Fruit fly (Drosophila melanogaster): Measurements from ENCODE around the gene Hsp67Bc.

The Hsp67Bc gene

dm6 chr3L:9401354-9402156 lies 29.3 kb upstream of the Hsp67Bc start:
- TF ChIP-seq pan (optimal IDR thresholded peaks at IDR 0.05), result no peak
- TF ChIP-seq EcR (GFP tag; optimal IDR thresholded peaks at IDR 0.05), result no peak
- no peak for TF ChIP-seq usp (GFP tag; optimal IDR thresholded peaks at IDR 0.05)
- TF ChIP-seq CG8478 (optimal IDR thresholded peaks at IDR 0.05), result peak; percentile 48

DNA sequence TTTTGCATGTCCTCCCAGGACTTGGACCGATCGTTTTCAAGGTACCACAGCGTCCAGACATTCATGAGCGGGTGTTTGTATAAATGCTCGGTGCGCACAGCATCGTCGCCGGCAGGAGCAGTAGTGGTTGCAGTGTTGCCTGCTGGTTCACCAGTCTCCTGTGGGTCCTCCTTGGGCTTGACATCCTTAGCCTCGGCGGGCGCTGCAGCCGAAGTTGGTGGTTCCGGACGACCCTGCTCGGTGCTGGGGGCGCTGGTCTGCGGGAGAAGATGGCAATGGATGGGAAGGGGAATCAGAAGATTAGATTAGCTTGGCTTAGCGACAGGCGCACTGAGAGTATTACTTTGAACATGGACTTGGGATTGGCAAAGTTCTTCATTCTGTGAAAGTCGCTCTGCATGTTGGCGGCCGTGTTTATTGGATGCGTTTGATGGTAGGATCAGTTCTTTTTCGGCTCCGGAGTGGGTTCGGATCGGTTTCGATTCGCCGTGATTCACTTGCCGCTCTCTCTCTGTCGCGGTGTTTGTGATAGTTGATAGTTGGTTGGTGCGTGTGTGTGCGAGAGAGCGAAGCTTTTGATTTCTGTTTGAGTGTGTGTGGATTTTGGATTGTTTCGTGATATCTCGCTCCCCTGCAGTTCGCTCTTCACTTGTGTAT lies 28.5 kb upstream of the Hsp67Bc start:
- TF ChIP-seq pan (optimal IDR thresholded peaks at IDR 0.05) (no peak), EcR (GFP tag; optimal IDR thresholded peaks at IDR 0.05) (no peak), usp (GFP tag; optimal IDR thresholded peaks at IDR 0.05) (no peak), Dll (optimal IDR thresholded peaks at IDR 0.05) (no peak), psq (optimal IDR thresholded peaks at IDR 0.05) (no peak), CG8478 (optimal IDR thresholded peaks at IDR 0.05) (no peak)

DNA sequence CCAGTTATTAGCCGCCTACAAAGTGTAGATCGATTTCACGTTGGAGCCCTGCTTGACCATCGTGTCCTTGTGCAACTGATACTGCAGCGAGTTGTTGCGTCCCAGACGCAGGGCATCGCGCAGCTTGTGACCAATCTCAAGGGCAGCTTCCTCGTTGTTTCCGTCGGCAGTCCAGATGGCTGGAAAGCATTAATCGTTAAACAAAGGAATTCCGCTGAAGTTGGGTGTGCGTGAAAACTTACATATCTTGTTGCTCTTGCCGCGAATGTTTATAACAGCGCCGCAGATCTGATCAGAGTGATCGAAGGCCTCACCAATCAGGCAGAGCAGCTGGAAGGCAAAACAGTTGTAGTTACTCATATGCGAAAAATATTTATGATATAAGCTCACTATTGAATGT lies 27.6 kb upstream of the Hsp67Bc start:
- TF ChIP-seq EcR (GFP tag; optimal IDR thresholded peaks at IDR 0.05) (no peak), Dll (optimal IDR thresholded peaks at IDR 0.05) (no peak), psq (optimal IDR thresholded peaks at IDR 0.05) (no peak), usp (GFP tag; optimal IDR thresholded peaks at IDR 0.05) (no peak), pan (optimal IDR thresholded peaks at IDR 0.05) (no peak), CG8478 (optimal IDR thresholded peaks at IDR 0.05) (no peak)

DNA sequence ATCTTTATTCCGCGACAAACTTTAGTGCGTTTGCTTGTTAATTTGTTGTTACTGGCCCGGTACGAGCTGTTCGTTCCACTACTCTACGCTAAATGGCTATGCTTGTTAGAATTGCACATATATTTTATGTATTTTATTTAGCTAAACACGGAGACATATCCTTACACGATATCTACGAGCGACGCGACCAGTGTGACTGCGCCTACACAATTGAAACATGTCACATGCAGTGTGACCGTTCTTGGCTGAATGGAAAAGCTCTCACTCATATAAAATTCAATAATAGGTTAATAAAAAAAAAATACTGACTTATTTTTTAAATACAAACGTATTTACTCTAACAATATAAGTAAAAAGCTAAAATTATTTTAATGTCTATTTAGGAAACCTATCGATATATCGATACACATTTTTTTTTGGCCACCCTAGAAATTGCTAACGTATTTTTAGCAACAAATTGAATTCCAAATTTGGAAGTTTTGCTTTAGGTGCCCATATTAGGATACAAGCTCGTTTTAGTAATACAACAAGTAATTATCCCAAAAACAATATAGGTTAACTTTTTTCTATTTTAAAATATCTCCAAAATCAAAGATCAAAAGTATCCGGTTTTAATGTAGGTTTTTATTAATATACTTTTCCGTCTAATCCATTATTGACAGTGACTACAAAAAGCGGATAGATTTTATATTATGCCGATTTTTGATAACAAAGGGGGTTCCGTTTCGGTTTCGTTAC lies 26.9 kb upstream of the Hsp67Bc start, which contains the start of gene CG4080:
Gene CG4080, minus strand, starts transcription at position 215 of the 738 bp plus-strand sequence.
- TF ChIP-seq psq (optimal IDR thresholded peaks at IDR 0.05), result no peak
- no peak for TF ChIP-seq CG8478 (optimal IDR thresholded peaks at IDR 0.05)
- no peak for TF ChIP-seq Dll (optimal IDR thresholded peaks at IDR 0.05)
- no peak for TF ChIP-seq pan (optimal IDR thresholded peaks at IDR 0.05)
- no peak for TF ChIP-seq usp (GFP tag; optimal IDR thresholded peaks at IDR 0.05)
- TF ChIP-seq EcR (GFP tag; optimal IDR thresholded peaks at IDR 0.05), result no peak

- TF ChIP-seq EcR (GFP tag; optimal IDR thresholded peaks at IDR 0.05), result peak in 1 of 2 experiments; percentile 56
- TF ChIP-seq usp (GFP tag; optimal IDR thresholded peaks at IDR 0.05), result no peak
- TF ChIP-seq Dll (optimal IDR thresholded peaks at IDR 0.05), result no peak
- no peak for TF ChIP-seq psq (optimal IDR thresholded peaks at IDR 0.05)
- TF ChIP-seq pan (optimal IDR thresholded peaks at IDR 0.05), result no peak
Measured at dm6 chr3L:9398435-9398981, 26.2 kb upstream of the Hsp67Bc start.

- no peak for TF ChIP-seq Dll (optimal IDR thresholded peaks at IDR 0.05)
- no peak for TF ChIP-seq CG8478 (optimal IDR thresholded peaks at IDR 0.05)
- no peak for TF ChIP-seq EcR (GFP tag; optimal IDR thresholded peaks at IDR 0.05)
- no peak for TF ChIP-seq usp (GFP tag; optimal IDR thresholded peaks at IDR 0.05)
- TF ChIP-seq pan (optimal IDR thresholded peaks at IDR 0.05), result no peak
- TF ChIP-seq psq (optimal IDR thresholded peaks at IDR 0.05), result no peak
Measured at dm6 chr3L:9398028-9398427, 25.7 kb upstream of the Hsp67Bc start.

DNA sequence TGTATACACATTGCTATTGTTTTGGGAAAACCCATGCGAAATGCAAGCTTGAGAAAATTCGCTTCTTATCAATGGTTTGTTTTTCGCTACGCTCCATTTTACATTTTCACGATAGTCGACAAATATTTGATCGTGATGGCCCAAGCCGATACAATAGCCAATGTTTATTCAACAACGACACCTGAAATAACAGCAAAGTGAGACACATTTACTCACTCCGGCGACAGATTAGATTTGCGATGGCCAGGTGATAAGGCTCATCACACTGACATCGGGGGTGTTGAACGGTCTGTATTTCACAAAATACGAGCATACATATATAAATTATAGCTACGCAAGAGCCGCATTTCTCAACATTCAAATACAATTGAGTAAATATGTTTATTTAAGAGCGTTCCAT lies 24.9 kb upstream of the Hsp67Bc start:
- no peak for TF ChIP-seq Dll (optimal IDR thresholded peaks at IDR 0.05)
- TF ChIP-seq EcR (GFP tag; optimal IDR thresholded peaks at IDR 0.05), result no peak
- TF ChIP-seq CG8478 (optimal IDR thresholded peaks at IDR 0.05), result no peak
- TF ChIP-seq pan (optimal IDR thresholded peaks at IDR 0.05), result no peak
- no peak for TF ChIP-seq psq (optimal IDR thresholded peaks at IDR 0.05)
- TF ChIP-seq usp (GFP tag; optimal IDR thresholded peaks at IDR 0.05), result no peak

DNA sequence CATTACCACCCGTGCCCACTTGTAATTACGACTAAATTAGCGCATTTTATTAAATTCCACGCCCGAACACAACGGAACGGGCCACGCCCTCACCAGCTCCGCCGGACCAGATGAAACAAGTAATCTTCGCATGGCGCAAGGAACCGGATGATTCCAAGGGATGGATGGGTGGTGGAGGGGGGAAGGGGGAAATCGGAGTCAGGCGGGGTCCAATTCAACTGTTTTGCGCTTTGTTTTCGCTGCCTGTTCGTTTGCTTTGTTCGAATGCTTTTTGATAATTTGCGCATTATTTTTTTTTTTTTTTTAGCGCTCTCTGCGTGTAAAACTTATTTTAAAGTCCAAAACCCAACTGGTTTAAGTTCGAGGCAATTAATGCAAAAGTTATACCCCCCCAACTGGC lies 24.4 kb upstream of the Hsp67Bc start:
- TF ChIP-seq pan (optimal IDR thresholded peaks at IDR 0.05) (no peak), psq (optimal IDR thresholded peaks at IDR 0.05) (no peak), usp (GFP tag; optimal IDR thresholded peaks at IDR 0.05) (no peak), CG8478 (optimal IDR thresholded peaks at IDR 0.05) (no peak), Dll (optimal IDR thresholded peaks at IDR 0.05) (no peak), EcR (GFP tag; optimal IDR thresholded peaks at IDR 0.05) (no peak)

- TF ChIP-seq EcR (GFP tag; optimal IDR thresholded peaks at IDR 0.05) (no peak), usp (GFP tag; optimal IDR thresholded peaks at IDR 0.05) (no peak), Dll (optimal IDR thresholded peaks at IDR 0.05) (no peak), pan (optimal IDR thresholded peaks at IDR 0.05) (no peak), CG8478 (optimal IDR thresholded peaks at IDR 0.05) (no peak), psq (optimal IDR thresholded peaks at IDR 0.05) (no peak)
Measured at dm6 chr3L:9396038-9396437, 23.7 kb upstream of the Hsp67Bc start.

dm6 chr3L:9391340-9391980 lies 19.2 kb upstream of the Hsp67Bc start:
- TF ChIP-seq psq (optimal IDR thresholded peaks at IDR 0.05) (no peak), usp (GFP tag; optimal IDR thresholded peaks at IDR 0.05) (no peak), Dll (optimal IDR thresholded peaks at IDR 0.05) (no peak), CG8478 (optimal IDR thresholded peaks at IDR 0.05) (no peak), EcR (GFP tag; optimal IDR thresholded peaks at IDR 0.05) (no peak), pan (optimal IDR thresholded peaks at IDR 0.05) (no peak)

DNA sequence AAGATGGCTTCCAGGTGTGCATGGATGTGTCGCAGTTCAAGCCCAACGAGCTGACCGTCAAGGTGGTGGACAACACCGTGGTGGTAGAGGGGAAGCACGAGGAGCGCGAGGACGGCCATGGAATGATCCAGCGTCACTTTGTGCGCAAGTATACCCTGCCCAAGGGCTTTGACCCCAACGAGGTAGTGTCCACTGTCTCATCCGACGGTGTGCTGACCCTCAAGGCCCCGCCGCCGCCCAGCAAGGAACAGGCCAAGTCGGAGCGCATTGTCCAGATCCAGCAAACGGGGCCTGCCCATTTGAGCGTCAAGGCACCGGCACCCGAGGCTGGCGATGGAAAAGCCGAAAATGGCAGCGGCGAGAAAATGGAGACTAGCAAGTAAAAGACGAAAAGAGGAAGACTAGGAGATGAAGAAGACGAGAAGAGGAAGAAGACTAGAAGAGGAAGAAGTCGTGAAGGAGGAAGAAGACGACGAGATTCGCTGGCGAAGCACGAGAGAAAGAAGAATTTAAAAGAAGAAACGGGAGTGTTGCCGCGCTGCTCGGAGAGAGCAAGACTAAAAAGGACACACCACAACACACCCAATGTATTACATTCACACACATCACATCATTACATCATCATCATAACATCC lies 12.3 kb upstream of the Hsp67Bc start:
- TF ChIP-seq pan (optimal IDR thresholded peaks at IDR 0.05), result no peak
- peak in 1 of 2 experiments; percentile 17 for TF ChIP-seq EcR (GFP tag; optimal IDR thresholded peaks at IDR 0.05)
